Worm (Caenorhabditis elegans): ENCODE measurements around the gene T07G12.5.

The T07G12.5 gene

ce11 chrIV:10521106-10521505, 23.8 kb downstream of the T07G12.5 start, which contains the start of gene cal-4:
TSS of gene cal-4 (plus strand) at chrIV:10521406.
- TF ChIP-seq Y67H2A.10 (GFP tag; conservative IDR thresholded peaks at IDR 0.05) (no peak), ekl-4 (GFP tag; IDR thresholded peaks at IDR 0.05) (no peak), hmg-20 (GFP tag; IDR thresholded peaks at IDR 0.05) (no peak), madf-10 (tag; optimal IDR thresholded peaks at IDR 0.05) (no peak), attf-6 (GFP tag; IDR thresholded peaks at IDR 0.05) (no peak), rec-8 (tag; optimal IDR thresholded peaks at IDR 0.05) (no peak), zfh-2 (GFP tag; conservative IDR thresholded peaks at IDR 0.05) (no peak), Y53G8AR.9 (GFP tag; conservative IDR thresholded peaks at IDR 0.05) (no peak), ztf-6 (GFP tag; IDR thresholded peaks at IDR 0.05) (no peak), mel-28 (tag; optimal IDR thresholded peaks at IDR 0.05; ENCODE audit: borderline replicate concordance) (no peak), tbx-9 (tag; optimal IDR thresholded peaks at IDR 0.05; ENCODE audit: borderline replicate concordance) (no peak), aptf-3 (GFP tag; IDR thresholded peaks at IDR 0.05) (no peak), F49E8.2 (tag; optimal IDR thresholded peaks at IDR 0.05; ENCODE audit: insufficient read depth) (no peak), C06A6.2 (GFP tag; conservative IDR thresholded peaks at IDR 0.05) (no peak), lag-1 (GFP tag; IDR thresholded peaks at IDR 0.05) (no peak), lir-1 (GFP tag; conservative IDR thresholded peaks at IDR 0.05) (no peak), ztf-25 (GFP tag; IDR thresholded peaks at IDR 0.05) (no peak)

ce11 chrIV:10518652-10519051, 26.3 kb downstream of the T07G12.5 start:
- no peak for TF ChIP-seq attf-5 (GFP tag; optimal IDR thresholded peaks at IDR 0.05)
- no peak for TF ChIP-seq ztf-22 (GFP tag; optimal IDR thresholded peaks at IDR 0.05)
- TF ChIP-seq ztf-25 (GFP tag; IDR thresholded peaks at IDR 0.05): no peak
- TF ChIP-seq attf-3 (GFP tag; conservative IDR thresholded peaks at IDR 0.05): no peak
- TF ChIP-seq F23B12.7 (tag; optimal IDR thresholded peaks at IDR 0.05; ENCODE audit: insufficient read depth): no peak
- no peak for TF ChIP-seq T26A5.8 (tag; optimal IDR thresholded peaks at IDR 0.05)
- TF ChIP-seq F10E7.11 (tag; optimal IDR thresholded peaks at IDR 0.05): no peak
- no peak for TF ChIP-seq rec-8 (tag; optimal IDR thresholded peaks at IDR 0.05)
- TF ChIP-seq aptf-3 (GFP tag; IDR thresholded peaks at IDR 0.05): no peak
- TF ChIP-seq nfya-2 (GFP tag; IDR thresholded peaks at IDR 0.05): no peak
- TF ChIP-seq hlh-26 (GFP tag; conservative IDR thresholded peaks at IDR 0.05): no peak

- TF ChIP-seq D2030.7 (GFP tag; IDR thresholded peaks at IDR 0.05) (no peak), F52B5.7 (tag; optimal IDR thresholded peaks at IDR 0.05) (no peak), ekl-4 (GFP tag; IDR thresholded peaks at IDR 0.05) (no peak), F22D6.2 (tag; optimal IDR thresholded peaks at IDR 0.05) (no peak), lsy-27 (tag; optimal IDR thresholded peaks at IDR 0.05; ENCODE audit: borderline replicate concordance, insufficient read depth) (no peak), madf-6 (GFP tag; IDR thresholded peaks at IDR 0.05) (no peak), Y56A3A.18 (GFP tag; IDR thresholded peaks at IDR 0.05) (no peak), B0035.1 (tag; optimal IDR thresholded peaks at IDR 0.05) (no peak), F37B4.10 (GFP tag; IDR thresholded peaks at IDR 0.05) (no peak), egrh-3 (GFP tag; IDR thresholded peaks at IDR 0.05) (no peak), bed-1 (GFP tag; IDR thresholded peaks at IDR 0.05) (no peak), nfyb-1 (GFP tag; IDR thresholded peaks at IDR 0.05) (no peak), nfya-1 (tag; optimal IDR thresholded peaks at IDR 0.05; ENCODE audit: borderline replicate concordance, insufficient read depth) (no peak), B0261.1 (tag; optimal IDR thresholded peaks at IDR 0.05) (no peak), die-1 (tag; optimal IDR thresholded peaks at IDR 0.05) (no peak)
Measured at ce11 chrIV:10515128-10515527, 29.8 kb downstream of the T07G12.5 start, which contains the start of gene C02F4.4. TSS of gene C02F4.4 (minus strand) at chrIV:10515228.
